Fruit fly (Drosophila melanogaster) whole organism, wandering third instar larva: Measurements from ENCODE around the gene CG3618.

Experiments
- Abd-B ChIP-seq: fragments of >200 bp; optimal IDR thresholded peaks from 2 replicates; lab custom pipeline; 2017; ENCODE audit warnings: missing biosample characterization, missing genetic modification characterization
- HLH106 ChIP-seq: fragments of 200-800 bp; optimal IDR thresholded peaks from 3 replicates; lab custom pipeline; 2019; ENCODE audit warnings: missing biosample characterization, mild to moderate bottlenecking, missing genetic modification characterization, moderate library complexity
- Hnf4 ChIP-seq: fragments of 200-800 bp; sonication (Bioruptor generic); optimal IDR thresholded peaks from 2 replicates; lab custom pipeline; 2016; ENCODE audit warnings: missing biosample characterization, mild to moderate bottlenecking, missing genetic modification characterization
- N ChIP-seq: fragments of >200 bp; optimal IDR thresholded peaks from 2 replicates; lab custom pipeline; 2018; ENCODE audit warnings: missing biosample characterization, missing external identifiers, missing genetic modification characterization
- Rel ChIP-seq, 2 experiments: fragments of 200-800 bp; sonication (Bioruptor generic) in 1 of 2; optimal IDR thresholded peaks; 2 replicates in 1 of 2; 3 replicates in 1 of 2; lab custom pipeline; 2016 to 2019; ENCODE audit warnings: mild to moderate bottlenecking in 2 of 2, missing biosample characterization in 2 of 2, missing genetic modification characterization in 2 of 2, moderate library complexity in 1 of 2
- dl ChIP-seq, 2 experiments: fragments of 175-275, 200-275 bp in 1 of 2; fragments of 200-275 bp in 1 of 2; sonication (Bioruptor generic); optimal IDR thresholded peaks; lab custom pipeline; 2018; ENCODE audit warnings: mild to moderate bottlenecking in 2 of 2, missing biosample characterization in 2 of 2, missing genetic modification characterization in 2 of 2, moderate library complexity in 2 of 2; ENCODE audit not compliant: partially characterized antibody in 2 of 2, insufficient read depth in 1 of 2
- dmrt93B ChIP-seq: fragments of 200-800 bp; sonication (Bioruptor generic); optimal IDR thresholded peaks from 2 replicates; lab custom pipeline; 2018; ENCODE audit warnings: missing biosample characterization, mild to moderate bottlenecking, missing genetic modification characterization
- lola ChIP-seq: fragments of >200 bp; optimal IDR thresholded peaks from 2 replicates; lab custom pipeline; 2017; ENCODE audit warnings: missing biosample characterization, missing genetic modification characterization
- psq ChIP-seq: fragments of 200-800 bp; sonication (Bioruptor generic); optimal IDR thresholded peaks from 3 replicates; lab custom pipeline; 2017; ENCODE audit warnings: missing biosample characterization, mild to moderate bottlenecking, missing genetic modification characterization, moderate library complexity

dm6 chr3L:20792693-20793092 lies 23.2 kb downstream of the CG3618 start, which contains the start of gene Six4:
- TF ChIP-seq psq (GFP tag; lab: Kevin White, UChicago) = no peak
- no peak for TF ChIP-seq Rel (GFP tag; optimal IDR thresholded peaks at IDR 0.05; lab: Kevin White, UChicago)
- TF ChIP-seq Rel (tag; optimal IDR thresholded peaks at IDR 0.05; lab: Kevin White, UChicago) = no peak
- no peak for TF ChIP-seq dl (GFP tag; optimal IDR thresholded peaks at IDR 0.05; lab: Kevin White, UChicago; ENCODE audit: insufficient read depth in 1 of 2, partially characterized antibody in 2 of 2)
- TF ChIP-seq HLH106 (tag; lab: Kevin White, UChicago) = no peak
- no peak for TF ChIP-seq Hnf4
- TF ChIP-seq lola (GFP tag; lab: Kevin White, UChicago) = no peak
- TF ChIP-seq dmrt93B (GFP tag; lab: Kevin White, UChicago) = no peak
- TF ChIP-seq N (GFP tag; lab: Kevin White, UChicago) = no peak
- no peak for TF ChIP-seq Abd-B (GFP tag; lab: Kevin White, UChicago)
